Worm (Caenorhabditis elegans): Measurements from ENCODE around the gene Y62E10A.3.

Gene Y62E10A.3

DNA sequence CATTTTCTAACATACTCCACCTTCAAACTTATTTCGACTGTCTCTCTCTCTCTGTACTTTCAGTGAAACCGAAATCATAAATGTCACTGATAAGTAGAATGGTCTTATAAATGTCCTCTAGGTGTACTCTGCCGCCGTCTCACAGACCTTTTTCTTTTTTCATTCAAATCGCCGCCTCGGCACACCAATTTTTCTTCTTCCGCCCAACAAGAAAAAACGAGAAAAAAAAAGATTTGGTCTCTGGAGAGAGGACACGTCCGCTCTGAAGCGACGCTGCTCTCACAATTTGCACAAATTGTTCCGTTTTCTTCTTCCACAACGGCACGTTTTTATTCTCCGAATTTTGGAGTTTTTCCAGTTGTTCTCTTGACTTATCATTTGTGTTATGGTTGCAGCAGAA lies 46.9 kb downstream of the Y62E10A.3 start (continued):
- TF ChIP-seq cebp-1 (GFP tag; IDR thresholded peaks at IDR 0.05) (no peak), cebp-1 (tag; optimal IDR thresholded peaks at IDR 0.05) (peak; percentile 14), ztf-25 (GFP tag; IDR thresholded peaks at IDR 0.05) (no peak), hsf-1 (GFP tag; IDR thresholded peaks at IDR 0.05) (no peak), hlh-12 (tag; optimal IDR thresholded peaks at IDR 0.05) (no peak), hrde-1 (tag; optimal IDR thresholded peaks at IDR 0.05; ENCODE audit: borderline replicate concordance) (no peak), attf-6 (GFP tag; IDR thresholded peaks at IDR 0.05) (no peak), mxl-1 (tag; optimal IDR thresholded peaks at IDR 0.05) (no peak), madf-6 (GFP tag; IDR thresholded peaks at IDR 0.05) (no peak), lin-40 (tag; optimal IDR thresholded peaks at IDR 0.05) (peak; percentile 1), rec-8 (tag; optimal IDR thresholded peaks at IDR 0.05) (no peak), ztf-3 (GFP tag; optimal IDR thresholded peaks at IDR 0.05) (no peak), nhr-120 (GFP tag; IDR thresholded peaks at IDR 0.05) (no peak), repo-1 (tag; optimal IDR thresholded peaks at IDR 0.05) (no peak), dox-1 (GFP tag; IDR thresholded peaks at IDR 0.05) (peak; percentile 32; the same call in 1 of the 2 replicates), nhr-27 (tag; optimal IDR thresholded peaks at IDR 0.05) (no peak), K11D2.4 (GFP tag; IDR thresholded peaks at IDR 0.05) (no peak)

DNA sequence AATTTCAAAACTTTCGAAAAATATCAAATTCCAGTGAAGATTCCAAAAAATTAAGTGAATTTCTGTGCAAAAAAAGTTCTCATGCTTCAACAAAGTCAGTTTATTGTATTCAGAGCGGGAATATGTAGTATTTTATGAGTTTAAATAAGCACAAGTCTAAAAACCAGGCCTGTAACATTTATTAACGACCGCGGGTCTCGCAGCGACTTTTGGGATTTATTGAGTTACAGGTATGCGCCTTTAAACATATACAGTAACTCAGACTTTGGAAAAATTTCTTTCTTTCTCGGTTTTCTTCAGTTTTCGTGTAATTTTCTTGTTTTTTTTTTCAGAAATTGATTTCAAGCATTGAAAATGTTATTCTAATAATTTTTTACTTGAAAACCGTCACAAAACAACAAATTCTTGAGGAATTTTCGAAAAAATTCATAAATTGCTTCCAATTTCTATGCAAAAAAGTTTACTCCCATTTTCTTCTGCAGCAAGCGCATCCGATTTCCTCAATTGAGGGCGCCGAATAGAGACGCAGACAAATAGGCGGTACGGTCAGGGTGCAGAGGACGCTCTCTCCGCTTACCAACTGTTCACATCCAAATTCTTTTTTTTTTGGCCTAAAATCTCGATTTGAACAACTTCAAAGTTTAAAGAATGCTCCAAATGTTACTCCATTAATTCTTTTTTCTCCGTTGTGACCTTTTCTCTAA lies 48.6 kb downstream of the Y62E10A.3 start:
- TF ChIP-seq ztf-22 (GFP tag; optimal IDR thresholded peaks at IDR 0.05) (no peak), snpc-3.4 (tag; optimal IDR thresholded peaks at IDR 0.05) (peak; percentile 61), lsl-1 (GFP tag; optimal IDR thresholded peaks at IDR 0.05) (peak; percentile 83), mcd-1 (GFP tag; IDR thresholded peaks at IDR 0.05) (0 out of 2 replicates have a peak, but pooled peaks have one; percentile 31), D2030.7 (GFP tag; IDR thresholded peaks at IDR 0.05) (peak; percentile 41; the same call in 1 of the 2 replicates), ceh-91 (GFP tag; IDR thresholded peaks at IDR 0.05) (peak; percentile 75), Y53F4B.3 (GFP tag; IDR thresholded peaks at IDR 0.05) (no peak), aptf-2 (GFP tag; conservative IDR thresholded peaks at IDR 0.05) (no peak), madf-8 (GFP tag; conservative IDR thresholded peaks at IDR 0.05) (peak; percentile 100), B0019.2 (GFP tag; conservative IDR thresholded peaks at IDR 0.05) (no peak), F33H1.4 (GFP tag; IDR thresholded peaks at IDR 0.05) (peak; percentile 96), hmg-1.2 (GFP tag; IDR thresholded peaks at IDR 0.05) (peak; percentile 26; the same call in 1 of the 2 replicates), hsf-1 (GFP tag; IDR thresholded peaks at IDR 0.05) (peak; percentile 52; the same call in 1 of the 2 replicates), snpc-1.3 (tag; optimal IDR thresholded peaks at IDR 0.05; ENCODE audit: insufficient read depth) (peak; percentile 16), B0336.3 (GFP tag; IDR thresholded peaks at IDR 0.05) (no peak), xnd-1 (tag; optimal IDR thresholded peaks at IDR 0.05) (peak; percentile 99), zfh-2 (GFP tag; conservative IDR thresholded peaks at IDR 0.05) (no peak), ztf-3 (GFP tag; optimal IDR thresholded peaks at IDR 0.05) (no peak), efl-1 (GFP tag; optimal IDR thresholded peaks at IDR 0.05) (peak; percentile 37), F49E8.2 (tag; optimal IDR thresholded peaks at IDR 0.05; ENCODE audit: insufficient read depth) (peak; percentile 55), aptf-3 (GFP tag; IDR thresholded peaks at IDR 0.05) (no peak), attf-6 (GFP tag; IDR thresholded peaks at IDR 0.05) (peak; percentile 66), nhr-80 (tag; optimal IDR thresholded peaks at IDR 0.05) (peak; percentile 5), rcor-1 (GFP tag; IDR thresholded peaks at IDR 0.05) (peak; percentile 20; the same call in 1 of the 2 replicates), nfyb-1 (GFP tag; IDR thresholded peaks at IDR 0.05) (peak; percentile 10; the same call in 1 of the 2 replicates), bed-2 (GFP tag; IDR thresholded peaks at IDR 0.05) (no peak), dpl-1 (GFP tag; optimal IDR thresholded peaks at IDR 0.05) (peak; percentile 16), ekl-4 (GFP tag; IDR thresholded peaks at IDR 0.05) (no peak), cebp-1 (GFP tag; IDR thresholded peaks at IDR 0.05) (no peak), cebp-1 (tag; optimal IDR thresholded peaks at IDR 0.05) (peak; percentile 3), madf-6 (GFP tag; IDR thresholded peaks at IDR 0.05) (peak; percentile 100), lin-54 (GFP tag; optimal IDR thresholded peaks at IDR 0.05) (peak; percentile 4), Y53G8AR.9 (GFP tag; conservative IDR thresholded peaks at IDR 0.05) (peak; percentile 54; the same call in 1 of the 2 replicates), hrde-1 (tag; optimal IDR thresholded peaks at IDR 0.05; ENCODE audit: borderline replicate concordance) (no peak)
